Worm (Caenorhabditis elegans): Measurements from ENCODE around the gene srpa-68.
A peak's percentile ranks its signal among the peaks of the same experiment; 100 is the strongest.

srpa-68 gene

ce11 chrV:12317894-12318553 lies 26.6 kb upstream of the srpa-68 start, which contains the start of the genes R04F11.5 and R04F11.2 (continued):
- TF ChIP-seq nhr-25 (tag; optimal IDR thresholded peaks at IDR 0.05) = peak; percentile 80
- no peak for TF ChIP-seq ceh-16 (tag; optimal IDR thresholded peaks at IDR 0.05)
- no peak for TF ChIP-seq aly-2 (tag; optimal IDR thresholded peaks at IDR 0.05)
- TF ChIP-seq R02D3.7 (tag; optimal IDR thresholded peaks at IDR 0.05) = peak; percentile 41
- TF ChIP-seq fos-1 (tag; optimal IDR thresholded peaks at IDR 0.05) = no peak
- peak in 1 of 2 experiments; percentile 4 for TF ChIP-seq eor-1 (tag; optimal IDR thresholded peaks at IDR 0.05)
- TF ChIP-seq nhr-28 (tag; optimal IDR thresholded peaks at IDR 0.05) = no peak
- TF ChIP-seq jun-1 (tag; optimal IDR thresholded peaks at IDR 0.05) = no peak
- TF ChIP-seq fkh-2 (tag; optimal IDR thresholded peaks at IDR 0.05) = no peak

ce11 chrV:12317080-12317479 lies 25.6 kb upstream of the srpa-68 start, which contains the start of gene R04F11.3:
R04F11.3 (minus strand) TSS chrV:12317180.
- TF ChIP-seq ama-1 (optimal IDR thresholded peaks at IDR 0.05) (no peak), ceh-9 (tag; optimal IDR thresholded peaks at IDR 0.05) (no peak), skn-1 (tag; optimal IDR thresholded peaks at IDR 0.05) (no peak), pqm-1 (tag; optimal IDR thresholded peaks at IDR 0.05) (no peak), elt-3 (tag; optimal IDR thresholded peaks at IDR 0.05) (no peak), fos-1 (tag; optimal IDR thresholded peaks at IDR 0.05) (no peak), lsy-12 (tag; optimal IDR thresholded peaks at IDR 0.05) (no peak), sea-2 (GFP tag; optimal IDR thresholded peaks at IDR 0.05) (no peak), R02D3.7 (tag; optimal IDR thresholded peaks at IDR 0.05) (no peak), eor-1 (tag; optimal IDR thresholded peaks at IDR 0.05) (no peak), unc-39 (tag; optimal IDR thresholded peaks at IDR 0.05) (no peak), fkh-10 (GFP tag; optimal IDR thresholded peaks at IDR 0.05) (no peak), lin-15B (tag; optimal IDR thresholded peaks at IDR 0.05) (no peak), unc-62 (GFP tag; optimal IDR thresholded peaks at IDR 0.05) (no peak), hmg-11 (tag; optimal IDR thresholded peaks at IDR 0.05) (no peak), ztf-11 (tag; optimal IDR thresholded peaks at IDR 0.05) (no peak), snpc-4 (tag; optimal IDR thresholded peaks at IDR 0.05) (no peak), mml-1 (tag; optimal IDR thresholded peaks at IDR 0.05) (no peak)

ce11 chrV:12316076-12316475 lies 24.6 kb upstream of the srpa-68 start:
- TF ChIP-seq lsy-12 (tag; optimal IDR thresholded peaks at IDR 0.05) = no peak
- TF ChIP-seq nfya-1 (tag; optimal IDR thresholded peaks at IDR 0.05; ENCODE audit: insufficient read depth) = no peak
- TF ChIP-seq mdl-1 (tag; optimal IDR thresholded peaks at IDR 0.05) = no peak
- TF ChIP-seq zag-1 (tag; optimal IDR thresholded peaks at IDR 0.05) = no peak
- no peak for TF ChIP-seq unc-39 (tag; optimal IDR thresholded peaks at IDR 0.05)
- no peak for TF ChIP-seq sea-2 (GFP tag; optimal IDR thresholded peaks at IDR 0.05)
- no peak for TF ChIP-seq daf-12 (tag; optimal IDR thresholded peaks at IDR 0.05)
- no peak for TF ChIP-seq skn-1 (tag; optimal IDR thresholded peaks at IDR 0.05)
- no peak for TF ChIP-seq ZK546.5 (tag; optimal IDR thresholded peaks at IDR 0.05)
- TF ChIP-seq lin-39 (tag; optimal IDR thresholded peaks at IDR 0.05) = no peak
- no peak for TF ChIP-seq ztf-11 (tag; optimal IDR thresholded peaks at IDR 0.05)
- no peak for TF ChIP-seq ztf-4 (tag; optimal IDR thresholded peaks at IDR 0.05)

ce11 chrV:12314413-12314812 lies 23.0 kb upstream of the srpa-68 start:
- TF ChIP-seq fkh-10 (GFP tag; optimal IDR thresholded peaks at IDR 0.05) (peak; percentile 39), nhr-11 (tag; optimal IDR thresholded peaks at IDR 0.05) (no peak), nfya-1 (tag; optimal IDR thresholded peaks at IDR 0.05; ENCODE audit: insufficient read depth) (peak; percentile 8)

- TF ChIP-seq lin-15B (tag; optimal IDR thresholded peaks at IDR 0.05) (no peak), nfya-1 (tag; optimal IDR thresholded peaks at IDR 0.05; ENCODE audit: insufficient read depth) (no peak), R02D3.7 (tag; optimal IDR thresholded peaks at IDR 0.05) (no peak), skn-1 (tag; optimal IDR thresholded peaks at IDR 0.05) (no peak), nhr-237 (tag; optimal IDR thresholded peaks at IDR 0.05) (no peak), elt-2 (tag; optimal IDR thresholded peaks at IDR 0.05) (no peak), nhr-77 (tag; optimal IDR thresholded peaks at IDR 0.05) (no peak), hmg-11 (tag; optimal IDR thresholded peaks at IDR 0.05) (no peak), unc-62 (GFP tag; optimal IDR thresholded peaks at IDR 0.05) (no peak), fos-1 (tag; optimal IDR thresholded peaks at IDR 0.05) (no peak), nhr-76 (tag; optimal IDR thresholded peaks at IDR 0.05) (no peak), egl-5 (tag; optimal IDR thresholded peaks at IDR 0.05) (no peak), zag-1 (tag; optimal IDR thresholded peaks at IDR 0.05) (no peak)
Measured at ce11 chrV:12310256-12310655, 18.8 kb upstream of the srpa-68 start, which contains the start of gene hpo-30. hpo-30 (minus strand) TSS chrV:12310356.
